Fruit fly (Drosophila melanogaster): ENCODE measurements around the gene Mbs.

- TF ChIP-seq psq (optimal IDR thresholded peaks at IDR 0.05) = no peak
- no peak for TF ChIP-seq pan (optimal IDR thresholded peaks at IDR 0.05)
- TF ChIP-seq Dll (optimal IDR thresholded peaks at IDR 0.05) = no peak
- no peak for TF ChIP-seq EcR (GFP tag; optimal IDR thresholded peaks at IDR 0.05)
- no peak for TF ChIP-seq CG8478 (optimal IDR thresholded peaks at IDR 0.05)
- no peak for TF ChIP-seq usp (GFP tag; optimal IDR thresholded peaks at IDR 0.05)
These were observed 18.5 kb upstream of the Mbs start, which contains the start of the genes CG42717 and CG42716 for dm6 chr3L:16033090-16033828.
